Worm (Caenorhabditis elegans) whole organism, L1 larva: ENCODE results near the gene K08A2.2.
A peak's percentile ranks its signal among the peaks of the same experiment; 100 is the strongest.
"Not testable (repeated sequence)": the region's sequence is repeated elsewhere in the genome, so short reads cannot be mapped to it uniquely, and the experiment has no call there.

ENCODE experiments used
- C04F5.9 ChIP-seq: sonication (generic microtip); optimal IDR thresholded peaks from 2 replicates; lab custom pipeline; 2016; ENCODE audit warnings: missing genetic modification characterization, missing compliant biosample characterization
- C34B4.2 ChIP-seq: sonication (generic microtip); optimal IDR thresholded peaks from 2 replicates; lab custom pipeline; 2017; ENCODE audit warnings: mild to moderate bottlenecking, missing genetic modification characterization, missing compliant biosample characterization
- Y116A8C.19 ChIP-seq: sonication (generic microtip); optimal IDR thresholded peaks from 2 replicates; lab custom pipeline; 2016; ENCODE audit warnings: missing compliant biosample characterization, missing genetic modification characterization, borderline replicate concordance
- aly-2 ChIP-seq: fragments of 150-350 bp; optimal IDR thresholded peaks from 2 replicates; lab custom pipeline; 2014; ENCODE audit warnings: missing biosample characterization, missing genetic modification characterization
- ama-1 ChIP-seq: fragments of 150-350 bp; optimal IDR thresholded peaks from 2 replicates; lab custom pipeline; 2014
- blmp-1 ChIP-seq: fragments of 150-350 bp; optimal IDR thresholded peaks from 2 replicates; lab custom pipeline; 2014; ENCODE audit warnings: missing biosample characterization, missing genetic modification characterization
- ceh-63 ChIP-seq: fragments of 200-800 bp; sonication (Bioruptor generic); optimal IDR thresholded peaks from 2 replicates; lab custom pipeline; 2018; ENCODE audit warnings: mild to moderate bottlenecking, missing genetic modification characterization, missing compliant biosample characterization
- ceh-8 ChIP-seq: fragments of 200-800 bp; sonication (Bioruptor generic); optimal IDR thresholded peaks from 2 replicates; lab custom pipeline; 2018; ENCODE audit warnings: mild to moderate bottlenecking, missing genetic modification characterization, moderate library complexity, missing compliant biosample characterization
- ceh-82 ChIP-seq, 3 experiments: fragments of 150-350 bp in 1 of 3; sonication (generic microtip) in 2 of 3; optimal IDR thresholded peaks; 2 replicates each; lab custom pipeline; 2014 to 2017; ENCODE audit warnings: missing biosample characterization in 3 of 3, missing genetic modification characterization in 3 of 3
- ceh-90 ChIP-seq: sonication (generic microtip); optimal IDR thresholded peaks from 2 replicates; lab custom pipeline; 2016; ENCODE audit warnings: missing genetic modification characterization, missing compliant biosample characterization
- ces-1 ChIP-seq: fragments of 150-350 bp; optimal IDR thresholded peaks from 2 replicates; lab custom pipeline; 2014; ENCODE audit warnings: missing biosample characterization, missing genetic modification reagents, missing genetic modification characterization
- dpl-1 ChIP-seq, 3 experiments: fragments of 150-350 bp in 2 of 3; sonication (generic microtip) in 1 of 3; optimal IDR thresholded peaks; 2 replicates each; lab custom pipeline; 2014 to 2017; ENCODE audit warnings: missing biosample characterization in 3 of 3, missing genetic modification characterization in 3 of 3, missing genetic modification reagents in 3 of 3
- efl-3 ChIP-seq: fragments of 200-800 bp; sonication (Bioruptor generic); optimal IDR thresholded peaks from 2 replicates; lab custom pipeline; 2018; ENCODE audit warnings: mild to moderate bottlenecking, missing genetic modification characterization, missing compliant biosample characterization
- egl-27 ChIP-seq, 2 experiments: fragments of 150-350 bp in 1 of 2; sonication (generic microtip); optimal IDR thresholded peaks; 3 replicates each; lab custom pipeline; 2017 to 2018; ENCODE audit warnings: missing biosample characterization in 2 of 2, missing genetic modification characterization in 2 of 2, missing genetic modification reagents in 2 of 2
- elt-2 ChIP-seq: sonication (generic microtip); optimal IDR thresholded peaks from 2 replicates; lab custom pipeline; 2016; ENCODE audit warnings: missing genetic modification characterization, mild to moderate bottlenecking, inconsistent platforms, missing compliant biosample characterization, missing genetic modification reagents
- ets-5 ChIP-seq: fragments of 200-800 bp; sonication (Bioruptor generic); IDR thresholded peaks from 2 replicates; pipeline ENCODE4 v1.3.6; 2022; ENCODE audit warnings: missing genetic modification characterization, missing compliant biosample characterization
- hlh-17 ChIP-seq: fragments of 200-800 bp; sonication (Bioruptor generic); optimal IDR thresholded peaks from 2 replicates; lab custom pipeline; 2018; ENCODE audit warnings: missing genetic modification characterization, mild to moderate bottlenecking, missing compliant biosample characterization, moderate library complexity, borderline replicate concordance
- hpl-2 ChIP-seq: fragments of 150-350 bp; optimal IDR thresholded peaks from 2 replicates; lab custom pipeline; 2014; ENCODE audit warnings: missing biosample characterization, missing genetic modification reagents, missing genetic modification characterization
- irx-1 ChIP-seq: sonication (generic microtip); optimal IDR thresholded peaks from 2 replicates; lab custom pipeline; 2016; ENCODE audit warnings: missing genetic modification characterization, missing compliant biosample characterization
- jun-1 ChIP-seq: fragments of 150-350 bp; optimal IDR thresholded peaks from 2 replicates; lab custom pipeline; 2014; ENCODE audit warnings: missing biosample characterization, missing genetic modification reagents, missing genetic modification characterization
- lin-14 ChIP-seq: fragments of 200-800 bp; sonication (Bioruptor generic); optimal IDR thresholded peaks from 2 replicates; lab custom pipeline; 2018; ENCODE audit warnings: mild to moderate bottlenecking, missing genetic modification characterization, moderate library complexity, missing compliant biosample characterization
- lin-15B ChIP-seq: fragments of 150-350 bp; sonication (generic microtip); optimal IDR thresholded peaks from 3 replicates; lab custom pipeline; 2014; ENCODE audit warnings: missing biosample characterization, missing genetic modification characterization
- lir-3 ChIP-seq: sonication (generic microtip); optimal IDR thresholded peaks from 2 replicates; lab custom pipeline; 2016; ENCODE audit warnings: mild to moderate bottlenecking, missing genetic modification characterization, moderate library complexity, missing compliant biosample characterization; ENCODE audit not compliant: poor library complexity
- mep-1 ChIP-seq: fragments of 150-350 bp; optimal IDR thresholded peaks from 2 replicates; lab custom pipeline; 2014; ENCODE audit warnings: missing biosample characterization, missing genetic modification characterization
- nhr-12 ChIP-seq: sonication (generic microtip); optimal IDR thresholded peaks from 2 replicates; lab custom pipeline; 2017; ENCODE audit warnings: missing biosample characterization, missing genetic modification characterization
- nhr-19 ChIP-seq: fragments of 200-800 bp; sonication (Bioruptor generic); conservative IDR thresholded peaks from 2 replicates; pipeline ENCODE4 v1.3.6; 2022; ENCODE audit warnings: missing genetic modification characterization, missing compliant biosample characterization
- nhr-237 ChIP-seq: fragments of 150-350 bp; optimal IDR thresholded peaks from 2 replicates; lab custom pipeline; 2014; ENCODE audit warnings: missing biosample characterization, missing genetic modification characterization
- nhr-28 ChIP-seq: fragments of 150-350 bp; optimal IDR thresholded peaks from 2 replicates; lab custom pipeline; 2014; ENCODE audit warnings: missing biosample characterization, missing genetic modification characterization
- nhr-47 ChIP-seq: sonication (generic microtip); optimal IDR thresholded peaks from 2 replicates; lab custom pipeline; 2016; ENCODE audit warnings: mild to moderate bottlenecking, missing genetic modification characterization, moderate library complexity, missing compliant biosample characterization
- nhr-76 ChIP-seq: sonication (generic microtip); optimal IDR thresholded peaks from 2 replicates; lab custom pipeline; 2017; ENCODE audit warnings: missing biosample characterization, missing genetic modification characterization
- nhr-85 ChIP-seq: sonication (generic microtip); peaks from one replicate; lab custom pipeline; 2016; ENCODE audit warnings: missing genetic modification characterization, inconsistent platforms, missing compliant biosample characterization
- pqm-1 ChIP-seq: sonication (generic microtip); optimal IDR thresholded peaks from 3 replicates; lab custom pipeline; 2017; ENCODE audit warnings: missing biosample characterization, missing genetic modification characterization
- skn-1 ChIP-seq: fragments of 150-350 bp; optimal IDR thresholded peaks from 2 replicates; lab custom pipeline; 2014; ENCODE audit warnings: missing biosample characterization, missing genetic modification characterization
- swsn-7 ChIP-seq: sonication (generic microtip); optimal IDR thresholded peaks from 2 replicates; lab custom pipeline; 2016; ENCODE audit warnings: missing genetic modification characterization, missing compliant biosample characterization
- tbx-2 ChIP-seq: sonication (generic microtip); optimal IDR thresholded peaks from 2 replicates; lab custom pipeline; 2016; ENCODE audit warnings: missing genetic modification characterization, missing compliant biosample characterization
- tlp-1 ChIP-seq: fragments of 150-350 bp; optimal IDR thresholded peaks from 2 replicates; lab custom pipeline; 2014; ENCODE audit warnings: missing biosample characterization, missing genetic modification characterization
- unc-130 ChIP-seq: fragments of 150-350 bp; optimal IDR thresholded peaks from 2 replicates; lab custom pipeline; 2017; ENCODE audit warnings: missing biosample characterization, missing genetic modification characterization, inconsistent platforms
- unc-30 ChIP-seq: sonication (generic microtip); optimal IDR thresholded peaks from 2 replicates; lab custom pipeline; 2017; ENCODE audit warnings: missing biosample characterization, missing genetic modification characterization
- unc-86 ChIP-seq: sonication (generic microtip); optimal IDR thresholded peaks from 2 replicates; lab custom pipeline; 2016; ENCODE audit warnings: missing genetic modification characterization, missing compliant biosample characterization
- xbp-1 ChIP-seq: sonication (generic microtip); optimal IDR thresholded peaks from 2 replicates; lab custom pipeline; 2016; ENCODE audit warnings: missing genetic modification characterization, missing compliant biosample characterization
- zip-4 ChIP-seq: fragments of 200-800 bp; sonication (Bioruptor generic); optimal IDR thresholded peaks from 2 replicates; lab custom pipeline; 2018; ENCODE audit warnings: mild to moderate bottlenecking, missing genetic modification characterization, moderate library complexity, missing compliant biosample characterization
- ztf-11 ChIP-seq, 2 experiments: sonication (generic microtip); optimal IDR thresholded peaks; 2 replicates each; lab custom pipeline; 2016 to 2017; ENCODE audit warnings: missing genetic modification characterization in 2 of 2, missing biosample characterization in 1 of 2, missing compliant biosample characterization in 1 of 2

K08A2.2 gene

DNA sequence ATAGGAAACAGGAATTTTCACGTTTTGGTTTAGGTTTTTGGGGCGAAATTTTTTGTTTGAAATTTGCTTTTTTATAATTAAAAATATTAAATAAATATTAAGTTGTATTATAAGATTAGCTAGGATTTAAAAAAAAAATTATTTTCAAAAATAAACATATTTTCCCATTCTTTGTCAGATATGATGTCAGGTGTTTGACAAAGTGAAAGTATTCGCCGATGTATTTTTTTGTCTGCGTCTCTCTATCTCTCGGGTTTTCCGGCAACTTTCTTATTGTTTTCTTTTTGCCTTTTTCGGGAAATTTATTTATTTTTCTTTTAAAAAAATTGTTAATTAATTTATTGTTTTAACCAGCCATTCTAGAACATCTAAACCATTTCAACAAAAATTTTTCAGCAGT lies 39.0 kb downstream of the K08A2.2 start:
- TF ChIP-seq mep-1 (no peak), nhr-19 (no peak), ceh-90 (tag; lab: Kevin White, UChicago) (no peak), nhr-76 (tag; lab: Kevin White, UChicago) (no peak), nhr-237 (no peak), C34B4.2 (tag; lab: Kevin White, UChicago) (no peak), nhr-12 (no peak), Y116A8C.19 (tag; lab: Kevin White, UChicago) (no peak), ceh-63 (GFP tag; lab: Kevin White, UChicago) (no peak), dpl-1 (GFP tag; optimal IDR thresholded peaks at IDR 0.05; lab: Kevin White, UChicago) (no peak), elt-2 (tag; lab: Kevin White, UChicago) (no peak), zip-4 (no peak), lin-14 (GFP tag; lab: Kevin White, UChicago) (peak; percentile 29), unc-30 (tag; lab: Kevin White, UChicago) (no peak), nhr-85 (tag; lab: Kevin White, UChicago) (peak; percentile 57), lir-3 (tag; lab: Kevin White, UChicago) (no peak), hlh-17 (GFP tag; lab: Kevin White, UChicago) (no peak), tbx-2 (tag; lab: Kevin White, UChicago) (no peak), hpl-2 (no peak), efl-3 (no peak), blmp-1 (peak; percentile 91), ets-5 (GFP tag; lab: Robert Waterston, UW) (no peak), ceh-8 (GFP tag; lab: Kevin White, UChicago) (no peak), jun-1 (tag; lab: Kevin White, UChicago) (no peak)

ce11 chrII:3032480-3032879 lies 41.1 kb downstream of the K08A2.2 start, which contains the start of gene B0454.6:
TSS of gene B0454.6 (plus strand) at chrII:3032780.
- not testable (repeated sequence) for TF ChIP-seq ceh-82 (tag; optimal IDR thresholded peaks at IDR 0.05; lab: Kevin White, UChicago); nhr-28; C04F5.9 (tag; lab: Kevin White, UChicago)
- TF ChIP-seq, all 84 proteins: peak for 0; not testable (repeated sequence) for 84

- TF ChIP-seq lin-15B (tag; lab: Kevin White, UChicago) (no peak), swsn-7 (tag; lab: Kevin White, UChicago) (no peak), unc-130 (no peak), egl-27 (tag; optimal IDR thresholded peaks at IDR 0.05; lab: Kevin White, UChicago) (no peak), ztf-11 (tag; optimal IDR thresholded peaks at IDR 0.05; lab: Kevin White, UChicago) (no peak), ces-1 (no peak), tlp-1 (tag; lab: Kevin White, UChicago) (no peak), aly-2 (tag; lab: Kevin White, UChicago) (no peak), nhr-28 (no peak), ama-1 (lab: Kevin White, UChicago) (no peak), nhr-47 (tag; lab: Kevin White, UChicago) (no peak), xbp-1 (tag; lab: Kevin White, UChicago) (no peak), irx-1 (tag; lab: Kevin White, UChicago) (no peak), unc-86 (no peak), pqm-1 (no peak), skn-1 (tag; lab: Kevin White, UChicago) (no peak)
Measured at ce11 chrII:3034914-3035313, 43.5 kb downstream of the K08A2.2 start.
